Worm (Caenorhabditis elegans) whole organism, L1 larva: ENCODE results near the gene cpna-5.
A peak's percentile ranks its signal among the peaks of the same experiment; 100 is the strongest.

Source experiments
- C16A3.4 ChIP-seq: fragments of 150-350 bp; optimal IDR thresholded peaks from 2 replicates; lab custom pipeline; 2014; ENCODE audit warnings: missing biosample characterization, missing genetic modification characterization
- F16B12.6 ChIP-seq: fragments of 150-350 bp; optimal IDR thresholded peaks from 2 replicates; lab custom pipeline; 2014; ENCODE audit warnings: missing biosample characterization, missing genetic modification characterization
- aly-2 ChIP-seq: fragments of 150-350 bp; optimal IDR thresholded peaks from 2 replicates; lab custom pipeline; 2014; ENCODE audit warnings: missing biosample characterization, missing genetic modification characterization
- ama-1 ChIP-seq: fragments of 150-350 bp; optimal IDR thresholded peaks from 2 replicates; lab custom pipeline; 2014
- ceh-63 ChIP-seq: fragments of 200-800 bp; sonication (Bioruptor generic); optimal IDR thresholded peaks from 2 replicates; lab custom pipeline; 2018; ENCODE audit warnings: mild to moderate bottlenecking, missing genetic modification characterization, missing compliant biosample characterization
- ceh-8 ChIP-seq: fragments of 200-800 bp; sonication (Bioruptor generic); optimal IDR thresholded peaks from 2 replicates; lab custom pipeline; 2018; ENCODE audit warnings: mild to moderate bottlenecking, missing genetic modification characterization, moderate library complexity, missing compliant biosample characterization
- ceh-90 ChIP-seq: sonication (generic microtip); optimal IDR thresholded peaks from 2 replicates; lab custom pipeline; 2016; ENCODE audit warnings: missing genetic modification characterization, missing compliant biosample characterization
- dpl-1 ChIP-seq, 3 experiments: fragments of 150-350 bp in 2 of 3; sonication (generic microtip) in 1 of 3; optimal IDR thresholded peaks; 2 replicates each; lab custom pipeline; 2014 to 2017; ENCODE audit warnings: missing biosample characterization in 3 of 3, missing genetic modification characterization in 3 of 3, missing genetic modification reagents in 3 of 3
- dsc-1 ChIP-seq: sonication (generic microtip); optimal IDR thresholded peaks from 2 replicates; lab custom pipeline; 2016; ENCODE audit warnings: mild to moderate bottlenecking, missing genetic modification characterization, missing compliant biosample characterization
- efl-1 ChIP-seq, 4 experiments: fragments of 150-350 bp; optimal IDR thresholded peaks in 3 of 4; peaks in 1 of 4; 1 replicate in 1 of 4; 2 replicates in 3 of 4; lab custom pipeline; 2014; ENCODE audit warnings: missing biosample characterization in 2 of 4, missing genetic modification characterization in 2 of 4, missing genetic modification reagents in 2 of 4
- egl-13 ChIP-seq: sonication (generic microtip); optimal IDR thresholded peaks from 2 replicates; lab custom pipeline; 2016; ENCODE audit warnings: missing genotype, missing genetic modification reagents, missing genetic modification characterization, missing compliant biosample characterization
- elt-3 ChIP-seq, 6 experiments: fragments of 150-350 bp in 1 of 6; sonication (generic microtip); optimal IDR thresholded peaks; 2 replicates each; lab custom pipeline; 2017 to 2018; ENCODE audit warnings: missing biosample characterization in 6 of 6, missing genetic modification characterization in 6 of 6, inconsistent platforms in 1 of 6
- fkh-10 ChIP-seq: sonication (generic microtip); optimal IDR thresholded peaks from 2 replicates; lab custom pipeline; 2017; ENCODE audit warnings: missing biosample characterization, missing genetic modification reagents, missing genetic modification characterization
- fkh-4 ChIP-seq: sonication (generic microtip); optimal IDR thresholded peaks from 2 replicates; lab custom pipeline; 2016; ENCODE audit warnings: missing compliant biosample characterization, missing genetic modification characterization, borderline replicate concordance
- fkh-8 ChIP-seq: sonication (generic microtip); optimal IDR thresholded peaks from 2 replicates; lab custom pipeline; 2016; ENCODE audit warnings: mild to moderate bottlenecking, missing genetic modification characterization, missing compliant biosample characterization
- fos-1 ChIP-seq: fragments of 150-350 bp; optimal IDR thresholded peaks from 2 replicates; lab custom pipeline; 2014; ENCODE audit warnings: missing biosample characterization, missing genetic modification characterization
- lin-14 ChIP-seq: fragments of 200-800 bp; sonication (Bioruptor generic); optimal IDR thresholded peaks from 2 replicates; lab custom pipeline; 2018; ENCODE audit warnings: mild to moderate bottlenecking, missing genetic modification characterization, moderate library complexity, missing compliant biosample characterization
- lin-15B ChIP-seq: fragments of 150-350 bp; sonication (generic microtip); optimal IDR thresholded peaks from 3 replicates; lab custom pipeline; 2014; ENCODE audit warnings: missing biosample characterization, missing genetic modification characterization
- lin-35 ChIP-seq, 2 experiments: fragments of 150-350 bp; optimal IDR thresholded peaks; 2 replicates each; lab custom pipeline; 2014; ENCODE audit warnings: missing biosample characterization in 2 of 2, missing genetic modification characterization in 2 of 2, missing genetic modification reagents in 2 of 2
- lir-3 ChIP-seq: sonication (generic microtip); optimal IDR thresholded peaks from 2 replicates; lab custom pipeline; 2016; ENCODE audit warnings: mild to moderate bottlenecking, missing genetic modification characterization, moderate library complexity, missing compliant biosample characterization; ENCODE audit not compliant: poor library complexity
- lsy-2 ChIP-seq, 2 experiments: fragments of 150-350 bp; optimal IDR thresholded peaks; 2 replicates each; lab custom pipeline; 2014; ENCODE audit warnings: missing biosample characterization in 2 of 2, missing genetic modification characterization in 2 of 2
- mab-9 ChIP-seq: fragments of 200-800 bp; sonication (Bioruptor generic); IDR thresholded peaks from 2 replicates; pipeline ENCODE4 v1.3.6; 2022; ENCODE audit warnings: missing genetic modification reagents, missing genetic modification characterization, missing compliant biosample characterization
- mdl-1 ChIP-seq, 2 experiments: fragments of 150-350 bp; optimal IDR thresholded peaks; 2 replicates each; lab custom pipeline; 2014 to 2017; ENCODE audit warnings: missing biosample characterization in 2 of 2, missing genetic modification characterization in 2 of 2, inconsistent platforms in 1 of 2
- nhr-11 ChIP-seq: fragments of 150-350 bp; optimal IDR thresholded peaks from 2 replicates; lab custom pipeline; 2014; ENCODE audit warnings: missing biosample characterization, missing genetic modification characterization
- nhr-12 ChIP-seq: sonication (generic microtip); optimal IDR thresholded peaks from 2 replicates; lab custom pipeline; 2017; ENCODE audit warnings: missing biosample characterization, missing genetic modification characterization
- nhr-237 ChIP-seq: fragments of 150-350 bp; optimal IDR thresholded peaks from 2 replicates; lab custom pipeline; 2014; ENCODE audit warnings: missing biosample characterization, missing genetic modification characterization
- nhr-71 ChIP-seq: sonication (generic microtip); optimal IDR thresholded peaks from 2 replicates; lab custom pipeline; 2016; ENCODE audit warnings: mild to moderate bottlenecking, missing genetic modification characterization, moderate library complexity, missing compliant biosample characterization
- nhr-85 ChIP-seq: sonication (generic microtip); peaks from one replicate; lab custom pipeline; 2016; ENCODE audit warnings: missing genetic modification characterization, inconsistent platforms, missing compliant biosample characterization
- nhr-90 ChIP-seq: sonication (generic microtip); optimal IDR thresholded peaks from 2 replicates; lab custom pipeline; 2016; ENCODE audit warnings: mild to moderate bottlenecking, missing genetic modification characterization, missing compliant biosample characterization; ENCODE audit not compliant: poor library complexity
- pag-3 ChIP-seq: sonication (generic microtip); optimal IDR thresholded peaks from 2 replicates; lab custom pipeline; 2017; ENCODE audit warnings: missing genetic modification characterization, mild to moderate bottlenecking, missing compliant biosample characterization, antibody characterized with exemption, borderline replicate concordance; ENCODE audit not compliant: insufficient read depth
- pax-3 ChIP-seq: fragments of 200-800 bp; sonication (Bioruptor generic); optimal IDR thresholded peaks from 2 replicates; lab custom pipeline; 2018; ENCODE audit warnings: mild to moderate bottlenecking, missing genetic modification characterization, moderate library complexity, missing compliant biosample characterization
- rnt-1 ChIP-seq: sonication (generic microtip); optimal IDR thresholded peaks from 2 replicates; lab custom pipeline; 2016; ENCODE audit warnings: mild to moderate bottlenecking, missing genetic modification characterization, moderate library complexity, missing compliant biosample characterization
- skn-1 ChIP-seq: fragments of 150-350 bp; optimal IDR thresholded peaks from 2 replicates; lab custom pipeline; 2014; ENCODE audit warnings: missing biosample characterization, missing genetic modification characterization
- snu-23 ChIP-seq: sonication (generic microtip); optimal IDR thresholded peaks from 2 replicates; lab custom pipeline; 2016; ENCODE audit warnings: missing genetic modification characterization, missing compliant biosample characterization
- unc-130 ChIP-seq: fragments of 150-350 bp; optimal IDR thresholded peaks from 2 replicates; lab custom pipeline; 2017; ENCODE audit warnings: missing biosample characterization, missing genetic modification characterization, inconsistent platforms
- zag-1 ChIP-seq: fragments of 150-350 bp; optimal IDR thresholded peaks from 2 replicates; lab custom pipeline; 2014; ENCODE audit warnings: missing biosample characterization, missing genetic modification characterization

Gene cpna-5

ce11 chrII:7736725-7737124, 18.3 kb upstream of the cpna-5 start:
- no peak for TF ChIP-seq pag-3 (tag; lab: Kevin White, UChicago)
- TF ChIP-seq elt-3 (tag; optimal IDR thresholded peaks at IDR 0.05; lab: Kevin White, UChicago), result no peak
- no peak for TF ChIP-seq ceh-90 (tag; lab: Kevin White, UChicago)
- TF ChIP-seq fkh-8, result no peak
- no peak for TF ChIP-seq rnt-1 (tag; lab: Kevin White, UChicago)
- no peak for TF ChIP-seq nhr-85 (tag; lab: Kevin White, UChicago)
- no peak for TF ChIP-seq F16B12.6 (tag; lab: Kevin White, UChicago)
- no peak for TF ChIP-seq ceh-8 (GFP tag; lab: Kevin White, UChicago)
- no peak for TF ChIP-seq fos-1 (tag; lab: Kevin White, UChicago)
- no peak for TF ChIP-seq dpl-1 (GFP tag; optimal IDR thresholded peaks at IDR 0.05; lab: Kevin White, UChicago)
- no peak for TF ChIP-seq ama-1 (lab: Kevin White, UChicago)
- TF ChIP-seq nhr-90 (tag; lab: Kevin White, UChicago), result no peak
- TF ChIP-seq lir-3, result no peak
- no peak for TF ChIP-seq lin-15B (tag; lab: Kevin White, UChicago)
- TF ChIP-seq zag-1, result no peak
- TF ChIP-seq lin-35 (GFP tag; optimal IDR thresholded peaks at IDR 0.05; lab: Kevin White, UChicago), result no peak
- no peak for TF ChIP-seq pax-3 (tag; lab: Kevin White, UChicago)
- no peak for TF ChIP-seq fkh-4 (tag; lab: Kevin White, UChicago)
- TF ChIP-seq, all 84 proteins: peak for 0

DNA sequence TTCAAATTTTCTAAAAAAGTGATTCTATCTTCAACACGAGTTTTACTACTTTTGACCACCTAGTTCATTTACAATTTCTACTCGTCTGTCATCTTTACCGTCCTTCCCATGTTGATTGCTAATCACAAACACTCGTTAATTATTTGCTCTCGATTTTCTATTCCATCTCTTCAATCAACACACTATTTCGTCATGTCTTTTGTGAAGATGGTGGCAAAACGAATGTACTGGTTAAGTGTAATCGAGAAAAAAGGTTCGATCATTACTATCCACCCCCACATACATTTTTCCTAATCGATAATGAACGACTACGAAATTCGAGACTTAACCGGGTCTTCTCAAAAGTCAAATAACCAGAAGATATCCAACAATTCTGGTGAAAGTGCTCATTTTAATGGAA, 6.2 kb upstream of the cpna-5 start, which contains the start of gene cpna-2:
Gene cpna-2, plus strand, starts transcription at position 301 of the 400 bp plus-strand sequence.
- no peak for TF ChIP-seq nhr-90 (tag; lab: Kevin White, UChicago)
- no peak for TF ChIP-seq ceh-63 (GFP tag; lab: Kevin White, UChicago)
- no peak for TF ChIP-seq nhr-237 (tag; lab: Kevin White, UChicago)
- TF ChIP-seq, all 84 proteins: peak for 0

- TF ChIP-seq mab-9, result no peak
- TF ChIP-seq aly-2 (tag; lab: Kevin White, UChicago), result no peak
- TF ChIP-seq egl-13 (tag; lab: Kevin White, UChicago), result no peak
- peak; percentile 69 for TF ChIP-seq lin-14
- peak in 1 of 2 experiments; percentile 28 for TF ChIP-seq lsy-2 (tag; optimal IDR thresholded peaks at IDR 0.05; lab: Kevin White, UChicago)
- TF ChIP-seq C16A3.4 (tag; lab: Kevin White, UChicago), result no peak
- no peak for TF ChIP-seq skn-1
- TF ChIP-seq nhr-11, result no peak
- peak; percentile 53 for TF ChIP-seq rnt-1 (tag; lab: Kevin White, UChicago)
- peak; percentile 46 for TF ChIP-seq nhr-71
- no peak for TF ChIP-seq dsc-1 (tag; lab: Kevin White, UChicago)
- no peak for TF ChIP-seq zag-1
- TF ChIP-seq unc-130, result peak; percentile 23
- no peak for TF ChIP-seq ama-1 (lab: Kevin White, UChicago)
- peak; percentile 13 for TF ChIP-seq snu-23
These were observed 4.4 kb upstream of the cpna-5 start for ce11 chrII:7722784-7723183.

DNA sequence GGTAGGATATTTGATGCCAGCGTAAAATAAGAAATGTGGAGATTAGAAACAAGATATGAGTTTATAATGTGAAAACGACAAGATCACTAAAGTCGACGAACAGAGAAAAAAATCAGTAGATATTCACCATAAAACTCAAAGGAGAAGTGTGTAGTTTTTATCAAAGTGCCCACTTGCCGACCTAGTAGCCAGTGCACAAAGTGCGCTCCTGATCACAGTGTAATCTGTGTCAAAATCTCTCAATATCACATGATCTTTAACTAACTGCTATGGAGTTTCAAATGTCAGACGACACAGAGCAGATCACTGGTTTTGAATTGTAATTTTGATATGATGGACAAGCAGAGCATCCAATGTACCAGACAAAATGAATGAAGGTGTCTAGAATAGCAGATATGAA, 2.1 kb upstream of the cpna-5 start:
- TF ChIP-seq mdl-1 (tag; optimal IDR thresholded peaks at IDR 0.05; lab: Kevin White, UChicago) (no peak), snu-23 (peak; percentile 4), lin-14 (peak; percentile 26), nhr-71 (peak; percentile 13)

DNA sequence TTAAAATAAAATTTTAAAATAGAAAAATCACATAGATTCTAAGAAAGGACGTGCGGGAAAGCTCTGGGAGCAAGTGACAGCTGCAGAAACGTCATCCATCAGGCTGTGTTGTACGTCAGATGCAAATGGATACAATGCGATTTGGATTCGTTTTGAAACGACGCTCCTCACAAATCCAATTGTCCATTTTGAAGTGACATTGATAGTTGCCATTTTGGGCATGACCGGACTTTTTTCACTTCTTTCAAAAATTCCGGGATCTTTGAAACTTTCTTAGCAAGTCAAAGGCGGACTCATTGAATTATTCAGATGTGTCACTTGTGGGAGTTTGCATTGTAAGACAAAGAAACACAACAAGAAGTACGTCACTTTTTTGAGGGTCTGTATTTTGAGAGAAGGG, 648 bp upstream of the cpna-5 start:
- TF ChIP-seq elt-3 (tag; optimal IDR thresholded peaks at IDR 0.05; lab: Kevin White, UChicago) (no peak), nhr-12 (no peak), fkh-10 (peak; percentile 78), lin-14 (peak; percentile 68), nhr-71 (peak; percentile 2), efl-1 (optimal IDR thresholded peaks at IDR 0.05; lab: Kevin White, UChicago) (no peak), efl-1 (GFP tag; optimal IDR thresholded peaks at IDR 0.05 in 1 of 2; lab: Kevin White, UChicago) (peak in 1 of 2 experiments; percentile 39)
